Worm (Caenorhabditis elegans) whole organism, L3 larva: ENCODE results near the gene T10H9.1.

Experiments used
- R02D3.7 ChIP-seq: fragments of 150-350 bp; optimal IDR thresholded peaks from 2 replicates; lab custom pipeline; 2014; ENCODE audit warnings: missing biosample characterization, missing genetic modification characterization
- aly-2 ChIP-seq: fragments of 150-350 bp; optimal IDR thresholded peaks from 2 replicates; lab custom pipeline; 2014; ENCODE audit warnings: missing biosample characterization, missing genetic modification characterization
- ceh-28 ChIP-seq: fragments of 150-350 bp; optimal IDR thresholded peaks from 2 replicates; lab custom pipeline; 2014; ENCODE audit warnings: missing biosample characterization, missing genetic modification reagents, missing genetic modification characterization
- egl-27 ChIP-seq: sonication (generic microtip); optimal IDR thresholded peaks from 4 replicates; lab custom pipeline; 2017; ENCODE audit warnings: missing biosample characterization, missing genetic modification reagents, missing genetic modification characterization
- egl-5 ChIP-seq: fragments of 150-350 bp; optimal IDR thresholded peaks from 2 replicates; lab custom pipeline; 2017; ENCODE audit warnings: missing biosample characterization, missing genetic modification reagents, missing genetic modification characterization, inconsistent platforms
- elt-1 ChIP-seq: fragments of 150-350 bp; optimal IDR thresholded peaks from 2 replicates; lab custom pipeline; 2014; ENCODE audit warnings: missing biosample characterization, missing genetic modification characterization
- elt-2 ChIP-seq: sonication (generic microtip); optimal IDR thresholded peaks from 2 replicates; lab custom pipeline; 2016; ENCODE audit warnings: missing genetic modification reagents, mild to moderate bottlenecking, missing genetic modification characterization, missing compliant biosample characterization
- elt-3 ChIP-seq, 3 experiments: fragments of 150-350 bp in 1 of 3; sonication (generic microtip) in 2 of 3; optimal IDR thresholded peaks; 2 replicates in 2 of 3; 4 replicates in 1 of 3; lab custom pipeline; 2014 to 2017; ENCODE audit warnings: missing biosample characterization in 3 of 3, missing genetic modification characterization in 3 of 3
- eor-1 ChIP-seq, 2 experiments: fragments of 150-350 bp; optimal IDR thresholded peaks; 2 replicates each; lab custom pipeline; 2014 to 2018; ENCODE audit warnings: missing biosample characterization in 2 of 2, missing genetic modification characterization in 2 of 2
- fkh-10 ChIP-seq: sonication (generic microtip); optimal IDR thresholded peaks from 2 replicates; lab custom pipeline; 2017; ENCODE audit warnings: missing biosample characterization, missing genetic modification reagents, missing genetic modification characterization
- hmg-11 ChIP-seq: sonication (generic microtip); optimal IDR thresholded peaks from 2 replicates; lab custom pipeline; 2016; ENCODE audit warnings: missing genetic modification characterization, missing compliant biosample characterization
- jun-1 ChIP-seq: fragments of 150-350 bp; optimal IDR thresholded peaks from 2 replicates; lab custom pipeline; 2014; ENCODE audit warnings: missing biosample characterization, missing genetic modification reagents, missing genetic modification characterization
- lin-15B ChIP-seq: fragments of 150-350 bp; optimal IDR thresholded peaks from 2 replicates; lab custom pipeline; 2014; ENCODE audit warnings: missing biosample characterization, missing genetic modification characterization
- lsy-12 ChIP-seq: sonication (generic microtip); optimal IDR thresholded peaks from 2 replicates; lab custom pipeline; 2016; ENCODE audit warnings: mild to moderate bottlenecking, missing genetic modification characterization, missing compliant biosample characterization
- mdl-1 ChIP-seq: fragments of 150-350 bp; optimal IDR thresholded peaks from 2 replicates; lab custom pipeline; 2014; ENCODE audit warnings: missing biosample characterization, missing genetic modification characterization
- mml-1 ChIP-seq: fragments of 150-350 bp; sonication (generic microtip); optimal IDR thresholded peaks from 3 replicates; lab custom pipeline; 2014; ENCODE audit warnings: missing biosample characterization, missing genetic modification characterization
- nfya-1 ChIP-seq: sonication (generic microtip); optimal IDR thresholded peaks from 2 replicates; lab custom pipeline; 2017; ENCODE audit warnings: missing genetic modification characterization, mild to moderate bottlenecking, missing compliant biosample characterization, antibody characterized with exemption, moderate library complexity; ENCODE audit not compliant: insufficient read depth
- nhr-11 ChIP-seq: fragments of 150-350 bp; optimal IDR thresholded peaks from 2 replicates; lab custom pipeline; 2014; ENCODE audit warnings: missing biosample characterization, missing genetic modification characterization
- nhr-12 ChIP-seq: fragments of 150-350 bp; optimal IDR thresholded peaks from 2 replicates; lab custom pipeline; 2014; ENCODE audit warnings: missing biosample characterization, missing genetic modification characterization
- nhr-23 ChIP-seq: fragments of 150-350 bp; optimal IDR thresholded peaks from 2 replicates; lab custom pipeline; 2014; ENCODE audit warnings: missing biosample characterization, missing genetic modification reagents, missing genetic modification characterization
- nhr-237 ChIP-seq: fragments of 150-350 bp; optimal IDR thresholded peaks from 2 replicates; lab custom pipeline; 2014; ENCODE audit warnings: missing biosample characterization, missing genetic modification characterization
- nhr-25 ChIP-seq: sonication (generic microtip); optimal IDR thresholded peaks from 2 replicates; lab custom pipeline; 2017; ENCODE audit warnings: missing biosample characterization, missing genetic modification characterization
- nhr-67 ChIP-seq: fragments of 150-350 bp; optimal IDR thresholded peaks from 2 replicates; lab custom pipeline; 2014; ENCODE audit warnings: missing biosample characterization, missing genetic modification characterization
- nhr-77 ChIP-seq: fragments of 150-350 bp; optimal IDR thresholded peaks from 2 replicates; lab custom pipeline; 2014; ENCODE audit warnings: missing biosample characterization, missing genetic modification characterization
- pha-4 ChIP-seq: fragments of 150-350 bp; optimal IDR thresholded peaks from 2 replicates; lab custom pipeline; 2014; ENCODE audit warnings: missing biosample characterization, missing genetic modification reagents, missing genetic modification characterization
- pqm-1 ChIP-seq: fragments of 150-350 bp; optimal IDR thresholded peaks from 2 replicates; lab custom pipeline; 2017; ENCODE audit warnings: missing biosample characterization, missing genetic modification characterization, inconsistent platforms
- sea-2 ChIP-seq: fragments of 150-350 bp; sonication (generic microtip); optimal IDR thresholded peaks from 4 replicates; lab custom pipeline; 2014; ENCODE audit warnings: missing biosample characterization, missing genetic modification reagents, missing genetic modification characterization
- skn-1 ChIP-seq: fragments of 150-350 bp; optimal IDR thresholded peaks from 2 replicates; lab custom pipeline; 2014; ENCODE audit warnings: missing biosample characterization, missing genetic modification characterization
- snpc-4 ChIP-seq: fragments of 150-350 bp; optimal IDR thresholded peaks from 2 replicates; lab custom pipeline; 2014; ENCODE audit warnings: missing biosample characterization, missing genetic modification characterization
- tbx-2 ChIP-seq: sonication (generic microtip); optimal IDR thresholded peaks from 2 replicates; lab custom pipeline; 2016; ENCODE audit warnings: mild to moderate bottlenecking, missing genetic modification characterization, missing compliant biosample characterization
- unc-39 ChIP-seq: sonication (generic microtip); optimal IDR thresholded peaks from 4 replicates; lab custom pipeline; 2017; ENCODE audit warnings: missing biosample characterization, missing genetic modification characterization
- unc-62 ChIP-seq: fragments of 150-350 bp; sonication (generic microtip); optimal IDR thresholded peaks from 4 replicates; lab custom pipeline; 2014; ENCODE audit warnings: missing biosample characterization, missing genetic modification reagents, missing genetic modification characterization
- ztf-4 ChIP-seq: fragments of 150-350 bp; optimal IDR thresholded peaks from 2 replicates; lab custom pipeline; 2014; ENCODE audit warnings: missing biosample characterization, missing genetic modification characterization

The T10H9.1 gene

DNA sequence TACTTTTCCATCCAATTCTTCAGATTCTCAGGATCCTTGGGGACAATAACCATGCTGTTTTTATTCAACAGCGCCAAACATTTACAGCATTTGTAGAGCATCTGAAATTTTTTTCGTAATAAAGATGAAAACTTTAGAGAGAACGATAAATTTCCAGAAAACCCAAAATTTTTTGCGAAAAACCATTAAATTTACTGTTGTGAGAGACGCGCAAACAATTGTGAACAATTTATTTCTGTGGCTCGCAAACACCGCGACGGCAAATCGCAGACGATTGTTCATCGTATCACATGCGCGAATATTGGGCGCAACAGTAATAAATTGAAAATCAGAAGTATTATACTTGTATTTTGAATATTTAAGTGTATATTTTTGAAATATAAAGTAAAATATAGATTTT lies 38.4 kb upstream of the T10H9.1 start, which contains the start of gene gon-14:
Gene gon-14 (minus strand): TSS at position 101 of the 400 bp plus-strand sequence.
- TF ChIP-seq eor-1 (tag; optimal IDR thresholded peaks at IDR 0.05; lab: Kevin White, UChicago), result no peak

- peak; percentile 29 for TF ChIP-seq nfya-1 (tag; lab: Kevin White, UChicago)
- no peak for TF ChIP-seq skn-1
- TF ChIP-seq nhr-237 (tag; lab: Kevin White, UChicago), result no peak
- peak; percentile 14 for TF ChIP-seq lin-15B (tag; lab: Kevin White, UChicago)
These were observed 37.9 kb upstream of the T10H9.1 start for ce11 chrV:6611504-6611903.

ce11 chrV:6614152-6614734 lies 35.2 kb upstream of the T10H9.1 start, which contains the start of gene cpr-4:
Gene cpr-4 (plus strand): TSS chrV:6614674.
- TF ChIP-seq tbx-2 (tag; lab: Kevin White, UChicago) (no peak), nhr-23 (tag; lab: Kevin White, UChicago) (no peak), egl-27 (tag; lab: Kevin White, UChicago) (peak; percentile 51), mdl-1 (tag; lab: Kevin White, UChicago) (peak; percentile 10), ceh-28 (tag; lab: Kevin White, UChicago) (no peak), R02D3.7 (tag; lab: Kevin White, UChicago) (no peak), mml-1 (tag; lab: Kevin White, UChicago) (no peak), elt-2 (tag; lab: Kevin White, UChicago) (peak; percentile 100), pha-4 (peak; percentile 74), jun-1 (tag; lab: Kevin White, UChicago) (peak; percentile 78), sea-2 (no peak), pqm-1 (tag; lab: Kevin White, UChicago) (peak; percentile 100)

DNA sequence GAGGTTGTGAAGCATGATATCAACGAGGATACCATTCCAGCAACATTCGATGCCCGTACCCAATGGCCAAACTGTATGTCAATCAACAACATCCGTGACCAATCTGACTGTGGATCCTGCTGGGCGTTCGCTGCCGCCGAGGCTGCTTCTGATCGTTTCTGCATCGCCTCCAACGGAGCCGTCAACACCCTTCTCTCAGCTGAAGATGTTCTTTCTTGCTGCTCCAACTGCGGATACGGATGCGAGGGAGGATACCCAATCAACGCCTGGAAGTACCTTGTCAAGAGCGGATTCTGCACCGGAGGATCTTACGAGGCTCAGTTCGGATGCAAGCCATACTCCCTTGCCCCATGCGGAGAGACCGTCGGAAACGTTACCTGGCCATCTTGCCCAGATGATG lies 34.4 kb upstream of the T10H9.1 start:
- TF ChIP-seq nfya-1 (tag; lab: Kevin White, UChicago) (no peak), nhr-23 (tag; lab: Kevin White, UChicago) (no peak), mml-1 (tag; lab: Kevin White, UChicago) (no peak), nhr-77 (tag; lab: Kevin White, UChicago) (no peak), nhr-11 (tag; lab: Kevin White, UChicago) (no peak), tbx-2 (tag; lab: Kevin White, UChicago) (no peak), ceh-28 (tag; lab: Kevin White, UChicago) (no peak)

DNA sequence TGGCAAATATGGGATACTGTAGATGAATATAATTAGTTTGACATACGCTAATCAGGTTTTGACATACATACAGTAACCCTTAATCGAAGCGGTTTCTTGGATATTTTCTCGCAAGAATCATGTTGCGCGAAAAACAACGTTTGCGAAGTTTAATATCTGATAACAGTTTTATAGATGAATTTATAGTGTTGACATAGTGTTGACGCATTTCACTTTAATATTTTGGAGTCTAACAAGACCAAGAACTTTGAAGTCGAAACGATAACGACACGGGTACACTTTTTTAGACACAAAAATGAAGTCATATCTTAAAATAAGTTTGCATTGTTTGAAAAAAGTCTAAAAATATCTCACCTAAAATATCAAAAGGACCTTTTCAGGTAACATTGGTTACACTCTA lies 33.1 kb upstream of the T10H9.1 start:
- TF ChIP-seq pha-4 (peak; percentile 38), pqm-1 (tag; lab: Kevin White, UChicago) (peak; percentile 88), tbx-2 (tag; lab: Kevin White, UChicago) (no peak), elt-2 (tag; lab: Kevin White, UChicago) (peak; percentile 57)

DNA sequence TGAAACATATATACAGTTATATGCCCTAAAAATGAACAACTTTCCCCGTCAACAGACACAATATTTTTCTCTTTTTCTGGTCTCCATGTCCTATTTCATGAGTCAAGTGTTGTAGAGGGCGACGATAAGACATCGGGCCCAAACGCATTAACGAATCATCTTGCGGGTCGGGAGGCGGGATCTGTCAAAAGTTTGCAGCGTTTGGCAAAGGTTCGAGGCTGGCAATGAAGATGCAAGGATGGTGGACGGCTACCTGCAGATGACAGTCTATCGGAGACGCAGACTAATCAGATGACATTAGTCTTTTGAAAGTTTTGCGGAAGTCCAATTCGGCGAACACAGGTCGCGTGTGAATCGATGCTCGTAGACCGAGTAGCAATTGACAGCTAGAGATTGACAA lies 28.6 kb upstream of the T10H9.1 start:
- no peak for TF ChIP-seq unc-39 (tag; lab: Kevin White, UChicago)
- TF ChIP-seq nhr-25 (tag; lab: Kevin White, UChicago), result peak; percentile 52
- TF ChIP-seq nfya-1 (tag; lab: Kevin White, UChicago), result no peak
- no peak for TF ChIP-seq tbx-2 (tag; lab: Kevin White, UChicago)
- no peak for TF ChIP-seq R02D3.7 (tag; lab: Kevin White, UChicago)

DNA sequence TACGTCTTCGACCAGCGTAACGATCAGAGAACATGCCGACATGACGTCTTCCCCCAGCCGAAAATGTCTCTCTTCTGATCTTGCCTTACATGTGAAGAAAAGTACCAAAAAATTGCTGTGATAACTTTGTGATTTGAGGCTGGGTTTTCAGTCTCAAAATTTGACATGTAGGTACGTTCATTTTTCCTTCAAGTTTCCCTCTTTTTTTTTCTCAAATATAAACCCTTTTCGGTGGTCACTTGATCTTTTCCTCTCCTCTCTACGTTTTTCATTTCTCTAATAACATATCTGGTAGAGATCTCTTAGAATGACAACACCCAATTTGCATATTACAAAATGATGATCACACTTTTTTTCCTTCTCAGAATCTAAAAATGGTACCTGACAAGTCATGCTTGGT lies 27.5 kb upstream of the T10H9.1 start, which contains the start of gene nhr-37:
Gene nhr-37 (plus strand): TSS at position 301 of the 400 bp plus-strand sequence.
- TF ChIP-seq lsy-12 (tag; lab: Kevin White, UChicago) (no peak), elt-1 (no peak), egl-5 (tag; lab: Kevin White, UChicago) (no peak), ztf-4 (tag; lab: Kevin White, UChicago) (no peak), egl-27 (tag; lab: Kevin White, UChicago) (no peak), snpc-4 (no peak), fkh-10 (no peak), nhr-11 (tag; lab: Kevin White, UChicago) (no peak), elt-3 (tag; optimal IDR thresholded peaks at IDR 0.05; lab: Kevin White, UChicago) (no peak), aly-2 (tag; lab: Kevin White, UChicago) (no peak), tbx-2 (tag; lab: Kevin White, UChicago) (no peak), hmg-11 (tag; lab: Kevin White, UChicago) (no peak), unc-62 (GFP tag; lab: Kevin White, UChicago) (no peak), nhr-12 (tag; lab: Kevin White, UChicago) (no peak), nhr-67 (no peak)
